Worm (Caenorhabditis elegans): Measurements from ENCODE around the gene dnj-3.

DNA sequence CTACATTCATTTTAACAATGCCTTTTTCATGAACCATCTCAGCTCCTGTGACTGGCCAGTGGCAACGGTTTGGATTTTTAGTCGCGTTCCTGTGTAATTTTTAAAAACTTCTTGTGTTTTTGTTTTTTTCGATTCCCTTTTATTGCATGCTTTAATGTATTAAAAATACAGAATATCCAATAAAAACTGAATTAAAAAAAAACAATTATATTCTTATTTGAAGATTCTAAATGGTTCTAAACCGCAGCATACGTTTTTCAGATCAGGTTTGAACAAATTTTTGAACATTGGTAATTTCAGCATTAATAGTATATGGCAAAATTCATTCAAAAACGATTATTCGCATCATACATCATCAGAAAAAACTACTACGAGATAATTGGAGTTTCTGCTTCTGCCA lies at the start of gene dnj-3:
- TF ChIP-seq ztf-29 (GFP tag; IDR thresholded peaks at IDR 0.05) (no peak), klf-2 (GFP tag; conservative IDR thresholded peaks at IDR 0.05) (no peak), T22C8.4 (GFP tag; IDR thresholded peaks at IDR 0.05) (no peak), tab-1 (GFP tag; IDR thresholded peaks at IDR 0.05) (no peak), flt-1 (GFP tag; IDR thresholded peaks at IDR 0.05) (no peak), ref-1 (GFP tag; conservative IDR thresholded peaks at IDR 0.05) (no peak)

Data from whole organism, midembryonic.